Fruit fly (Drosophila melanogaster): ENCODE results near the gene CG13856.
A peak's percentile ranks its signal among the peaks of the same experiment; 100 is the strongest.

CG13856 gene

DNA sequence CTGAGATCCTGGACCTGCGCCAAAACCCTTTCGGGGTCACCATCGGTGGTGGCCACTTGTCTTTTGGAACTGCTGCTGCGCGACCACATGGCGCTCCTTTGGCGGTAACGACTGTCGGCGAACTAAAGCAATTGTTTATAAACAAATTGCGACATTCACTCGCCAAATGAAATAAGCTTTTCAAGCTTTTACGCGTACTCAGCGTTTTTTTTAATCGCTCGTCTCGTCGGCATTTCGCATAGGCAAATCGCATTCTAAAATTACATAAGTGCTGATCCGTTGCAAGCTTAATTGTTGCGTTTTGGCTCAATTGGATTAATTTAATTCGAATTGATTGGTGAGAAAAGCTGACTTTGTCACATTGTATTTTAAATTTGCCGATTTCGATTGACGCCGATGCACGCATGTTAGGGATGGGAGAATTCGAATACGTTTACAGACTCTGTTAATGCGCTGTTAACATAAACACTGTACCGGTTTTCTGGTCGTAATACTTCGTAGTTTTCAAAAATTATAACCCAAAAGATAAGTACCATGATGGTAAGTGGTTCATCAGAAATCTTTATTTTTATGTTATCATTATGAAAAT, 22.2 kb downstream of the CG13856 start, which contains the start of gene pinta:
pinta (minus strand) TSS at position 328 of the 589 bp plus-strand sequence.
- TF ChIP-seq CG11504 (tag; optimal IDR thresholded peaks at IDR 0.05) = peak; percentile 93
- TF ChIP-seq CG2120 (GFP tag; optimal IDR thresholded peaks at IDR 0.05) = no peak
- TF ChIP-seq otp (GFP tag; IDR thresholded peaks at IDR 0.05) = 0 out of 3 replicates have a peak, but pooled peaks have one; percentile 2
- peak; percentile 21 for TF ChIP-seq Dp (GFP tag; optimal IDR thresholded peaks at IDR 0.05)
- no peak for TF ChIP-seq inv (GFP tag; IDR thresholded peaks at IDR 0.05; ENCODE audit: partially characterized antibody)
- TF ChIP-seq CG10431 (GFP tag; optimal IDR thresholded peaks at IDR 0.05) = no peak
- 0 out of 2 replicates have a peak, but pooled peaks have one; percentile 13 for TF ChIP-seq hbn (GFP tag; IDR thresholded peaks at IDR 0.05; ENCODE audit: partially characterized antibody)
- peak; percentile 59 for TF ChIP-seq Sry-δ (GFP tag; optimal IDR thresholded peaks at IDR 0.05)
- no peak for TF ChIP-seq gsb-n (tag; optimal IDR thresholded peaks at IDR 0.05)
- peak; percentile 91 for TF ChIP-seq CG12155 (GFP tag; optimal IDR thresholded peaks at IDR 0.05)
- no peak for TF ChIP-seq CG13894 (tag; optimal IDR thresholded peaks at IDR 0.05)
- peak; percentile 27; the same call in 1 of the 2 replicates for TF ChIP-seq CG4360 (GFP tag; IDR thresholded peaks at IDR 0.05)
- peak; percentile 54 for TF ChIP-seq CG13287 (GFP tag; IDR thresholded peaks at IDR 0.05; ENCODE audit: partially characterized antibody)
- peak; percentile 20 for TF ChIP-seq E2f2 (GFP tag; IDR thresholded peaks at IDR 0.05)
- no peak for TF ChIP-seq cad (GFP tag; optimal IDR thresholded peaks at IDR 0.05)
- TF ChIP-seq Dll (GFP tag; IDR thresholded peaks at IDR 0.05; ENCODE audit: partially characterized antibody) = 0 out of 4 replicates have a peak, but pooled peaks have one; percentile 29
- TF ChIP-seq CG4282 (GFP tag; optimal IDR thresholded peaks at IDR 0.05) = no peak
- TF ChIP-seq Mrtf (GFP tag; IDR thresholded peaks at IDR 0.05) = no peak
- TF ChIP-seq ab (GFP tag; optimal IDR thresholded peaks at IDR 0.05) = no peak
- TF ChIP-seq Lim3 (GFP tag; IDR thresholded peaks at IDR 0.05) = no peak
- no peak for TF ChIP-seq Abd-B (GFP tag; optimal IDR thresholded peaks at IDR 0.05)
- TF ChIP-seq CG16813 (GFP tag; IDR thresholded peaks at IDR 0.05; ENCODE audit: partially characterized antibody) = 0 out of 3 replicates have a peak, but pooled peaks have one; percentile 22
- TF ChIP-seq en (GFP tag; optimal IDR thresholded peaks at IDR 0.05) = no peak
- TF ChIP-seq peb (GFP tag; IDR thresholded peaks at IDR 0.05) = no peak
- peak; percentile 39 for TF ChIP-seq CG8924 (tag; optimal IDR thresholded peaks at IDR 0.05)
- TF ChIP-seq unc-4 (GFP tag; IDR thresholded peaks at IDR 0.05; ENCODE audit: partially characterized antibody) = no peak
- TF ChIP-seq nau (GFP tag; optimal IDR thresholded peaks at IDR 0.05) = no peak
- TF ChIP-seq Ssrp (tag; optimal IDR thresholded peaks at IDR 0.05) = no peak
- TF ChIP-seq Scr (GFP tag; IDR thresholded peaks at IDR 0.05; ENCODE audit: partially characterized antibody) = peak; percentile 31; the same call in 1 of the 2 replicates
- peak; percentile 37 for TF ChIP-seq BEAF-32 (GFP tag; optimal IDR thresholded peaks at IDR 0.05)
- no peak for TF ChIP-seq CG15011 (GFP tag; optimal IDR thresholded peaks at IDR 0.05)
- no peak for TF ChIP-seq CG10147 (GFP tag; optimal IDR thresholded peaks at IDR 0.05)
- peak; percentile 91 for TF ChIP-seq CG9437 (GFP tag; optimal IDR thresholded peaks at IDR 0.05)
- peak in 1 of 2 experiments; percentile 91 for TF ChIP-seq Pdp1 (GFP tag; optimal IDR thresholded peaks at IDR 0.05)
- peak; percentile 44 for TF ChIP-seq Myb (GFP tag; optimal IDR thresholded peaks at IDR 0.05)

DNA sequence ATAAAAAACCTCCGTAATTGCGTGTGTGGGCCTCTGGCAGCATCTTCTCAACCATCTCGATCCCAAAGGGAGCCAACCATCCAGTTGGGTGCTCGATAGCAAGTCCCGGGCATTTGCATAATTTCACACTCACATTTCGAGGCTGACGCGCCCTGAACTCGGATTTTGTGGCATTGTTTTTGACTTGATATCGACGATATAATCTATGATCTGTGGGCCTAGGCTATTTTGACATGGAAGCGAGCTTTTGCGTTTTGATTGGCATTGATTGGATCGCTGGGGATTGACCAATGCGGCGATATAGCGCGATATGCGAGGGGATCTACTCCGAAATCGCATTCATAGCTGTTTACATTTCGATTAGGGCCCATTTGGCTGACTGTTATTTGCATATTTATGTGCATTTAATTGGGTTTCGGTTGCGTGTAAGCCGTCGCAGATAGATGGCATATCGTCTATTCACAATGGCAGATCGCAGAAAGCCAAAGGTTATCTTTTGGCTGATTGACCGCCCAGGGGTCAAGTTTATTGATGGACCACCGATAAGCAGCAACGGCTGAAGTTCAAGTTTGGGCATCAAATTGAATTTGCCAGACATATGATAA, 29.8 kb downstream of the CG13856 start:
- TF ChIP-seq ato (GFP tag; IDR thresholded peaks at IDR 0.05; ENCODE audit: partially characterized antibody) (no peak), Trl (optimal IDR thresholded peaks at IDR 0.05) (no peak), Trl (GFP tag; optimal IDR thresholded peaks at IDR 0.05) (no peak), CG17359 (tag; optimal IDR thresholded peaks at IDR 0.05) (no peak), CG31441 (GFP tag; IDR thresholded peaks at IDR 0.05) (no peak), CG10147 (GFP tag; optimal IDR thresholded peaks at IDR 0.05) (no peak), crc (GFP tag; optimal IDR thresholded peaks at IDR 0.05) (no peak), Elba2 (GFP tag; optimal IDR thresholded peaks at IDR 0.05) (no peak), Hr78 (GFP tag; optimal IDR thresholded peaks at IDR 0.05) (peak in 1 of 2 experiments; percentile 82), Pdp1 (GFP tag; optimal IDR thresholded peaks at IDR 0.05) (peak in 1 of 2 experiments; percentile 9), CG11504 (tag; optimal IDR thresholded peaks at IDR 0.05) (no peak), HmgZ (tag; optimal IDR thresholded peaks at IDR 0.05) (no peak), TFAM (GFP tag; optimal IDR thresholded peaks at IDR 0.05) (no peak), vvl (GFP tag; IDR thresholded peaks at IDR 0.05) (peak; percentile 62; the same call in 1 of the 2 replicates), sr (GFP tag; IDR thresholded peaks at IDR 0.05) (0 out of 3 replicates have a peak, but pooled peaks have one; percentile 2), CG12769 (tag; optimal IDR thresholded peaks at IDR 0.05) (peak; percentile 88)
